Worm (Caenorhabditis elegans): ENCODE results near the gene K04C2.3.

DNA sequence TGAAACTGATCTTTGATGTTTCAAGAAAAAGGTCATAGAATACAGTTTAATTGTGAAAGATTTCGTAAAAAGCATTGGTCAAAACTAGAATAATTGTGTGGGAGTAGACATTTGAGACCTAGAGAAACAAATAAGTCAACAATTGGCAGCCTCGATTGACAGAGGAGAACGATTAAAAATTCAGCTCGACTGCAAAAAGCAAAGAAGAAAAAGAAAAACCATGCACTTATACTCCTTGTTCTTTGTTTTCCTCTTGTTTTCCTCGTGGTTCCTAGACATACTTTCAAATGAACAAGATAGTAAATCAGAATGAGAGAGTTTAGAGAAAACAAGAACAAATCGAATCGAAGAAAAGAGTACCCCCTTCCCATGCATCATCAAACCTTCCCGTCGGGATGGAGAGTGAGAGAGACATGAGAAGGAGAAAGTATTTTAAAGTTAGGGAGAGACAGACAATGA lies 15.5 kb upstream of the K04C2.3 start:
- no peak for TF ChIP-seq php-3 (GFP tag; IDR thresholded peaks at IDR 0.05)
- TF ChIP-seq skn-1 (tag; optimal IDR thresholded peaks at IDR 0.05) = no peak
- TF ChIP-seq zag-1 (tag; optimal IDR thresholded peaks at IDR 0.05) = no peak
- TF ChIP-seq nhr-11 (tag; optimal IDR thresholded peaks at IDR 0.05) = peak; percentile 43
